Worm (Caenorhabditis elegans) whole organism, L2 larva: Measurements from ENCODE around the gene F46H5.11.

Experiments
- R02D3.7 ChIP-seq: fragments of 150-350 bp; optimal IDR thresholded peaks from 2 replicates; lab custom pipeline; 2014; ENCODE audit warnings: missing biosample characterization, missing genetic modification characterization
- dmd-4 ChIP-seq: sonication (generic microtip); optimal IDR thresholded peaks from 2 replicates; lab custom pipeline; 2017; ENCODE audit warnings: missing biosample characterization, missing genetic modification characterization
- elt-1 ChIP-seq: fragments of 150-350 bp; optimal IDR thresholded peaks from 2 replicates; lab custom pipeline; 2014; ENCODE audit warnings: missing biosample characterization, missing genetic modification characterization
- elt-3 ChIP-seq: sonication (generic microtip); optimal IDR thresholded peaks from 2 replicates; lab custom pipeline; 2017; ENCODE audit warnings: missing biosample characterization, missing genetic modification characterization
- lin-11 ChIP-seq: fragments of 150-350 bp; sonication (generic microtip); optimal IDR thresholded peaks from 2 replicates; lab custom pipeline; 2014; ENCODE audit warnings: missing biosample characterization, missing genetic modification characterization, inconsistent platforms, mixed read lengths
- lin-39 ChIP-seq: fragments of 150-350 bp; optimal IDR thresholded peaks from 2 replicates; lab custom pipeline; 2014; ENCODE audit warnings: missing biosample characterization, missing genetic modification reagents, missing genetic modification characterization
- lsy-2 ChIP-seq, 2 experiments: fragments of 150-350 bp in 1 of 2; sonication (generic microtip) in 1 of 2; optimal IDR thresholded peaks; 2 replicates each; lab custom pipeline; 2014 to 2017; ENCODE audit warnings: missing biosample characterization in 2 of 2, missing genetic modification characterization in 2 of 2
- nhr-237 ChIP-seq: fragments of 150-350 bp; optimal IDR thresholded peaks from 2 replicates; lab custom pipeline; 2014; ENCODE audit warnings: missing biosample characterization, missing genetic modification characterization
- sem-4 ChIP-seq: fragments of 150-350 bp; optimal IDR thresholded peaks from 2 replicates; lab custom pipeline; 2014; ENCODE audit warnings: missing biosample characterization, missing genetic modification reagents, missing genetic modification characterization
- snpc-4 ChIP-seq: fragments of 150-350 bp; optimal IDR thresholded peaks from 2 replicates; lab custom pipeline; 2014; ENCODE audit warnings: missing biosample characterization, missing genetic modification characterization
- unc-55 ChIP-seq: fragments of 150-350 bp; sonication (generic microtip); optimal IDR thresholded peaks from 3 replicates; lab custom pipeline; 2014; ENCODE audit warnings: missing biosample characterization, missing genetic modification reagents, missing genetic modification characterization
- ztf-11 ChIP-seq: sonication (generic microtip); optimal IDR thresholded peaks from 2 replicates; lab custom pipeline; 2017; ENCODE audit warnings: missing biosample characterization, missing genetic modification characterization
- ztf-4 ChIP-seq: fragments of 150-350 bp; optimal IDR thresholded peaks from 2 replicates; lab custom pipeline; 2014; ENCODE audit warnings: missing biosample characterization, missing genetic modification characterization

- TF ChIP-seq ztf-4 (tag; lab: Kevin White, UChicago), result no peak
- no peak for TF ChIP-seq R02D3.7 (tag; lab: Kevin White, UChicago)
- TF ChIP-seq ztf-11 (tag; lab: Kevin White, UChicago), result no peak
- no peak for TF ChIP-seq lsy-2 (tag; optimal IDR thresholded peaks at IDR 0.05; lab: Kevin White, UChicago)
- TF ChIP-seq dmd-4 (tag; lab: Kevin White, UChicago), result no peak
- TF ChIP-seq lin-11, result no peak
- TF ChIP-seq elt-1 (tag; lab: Kevin White, UChicago), result no peak
- no peak for TF ChIP-seq sem-4 (tag; lab: Kevin White, UChicago)
- TF ChIP-seq unc-55 (GFP tag; lab: Kevin White, UChicago), result no peak
- no peak for TF ChIP-seq lin-39
- no peak for TF ChIP-seq snpc-4
- no peak for TF ChIP-seq elt-3
- TF ChIP-seq nhr-237 (tag; lab: Kevin White, UChicago), result no peak
These were observed 19.2 kb upstream of the F46H5.11 start for ce11 chrX:7290859-7291628.
